In the genomic region with DNA sequence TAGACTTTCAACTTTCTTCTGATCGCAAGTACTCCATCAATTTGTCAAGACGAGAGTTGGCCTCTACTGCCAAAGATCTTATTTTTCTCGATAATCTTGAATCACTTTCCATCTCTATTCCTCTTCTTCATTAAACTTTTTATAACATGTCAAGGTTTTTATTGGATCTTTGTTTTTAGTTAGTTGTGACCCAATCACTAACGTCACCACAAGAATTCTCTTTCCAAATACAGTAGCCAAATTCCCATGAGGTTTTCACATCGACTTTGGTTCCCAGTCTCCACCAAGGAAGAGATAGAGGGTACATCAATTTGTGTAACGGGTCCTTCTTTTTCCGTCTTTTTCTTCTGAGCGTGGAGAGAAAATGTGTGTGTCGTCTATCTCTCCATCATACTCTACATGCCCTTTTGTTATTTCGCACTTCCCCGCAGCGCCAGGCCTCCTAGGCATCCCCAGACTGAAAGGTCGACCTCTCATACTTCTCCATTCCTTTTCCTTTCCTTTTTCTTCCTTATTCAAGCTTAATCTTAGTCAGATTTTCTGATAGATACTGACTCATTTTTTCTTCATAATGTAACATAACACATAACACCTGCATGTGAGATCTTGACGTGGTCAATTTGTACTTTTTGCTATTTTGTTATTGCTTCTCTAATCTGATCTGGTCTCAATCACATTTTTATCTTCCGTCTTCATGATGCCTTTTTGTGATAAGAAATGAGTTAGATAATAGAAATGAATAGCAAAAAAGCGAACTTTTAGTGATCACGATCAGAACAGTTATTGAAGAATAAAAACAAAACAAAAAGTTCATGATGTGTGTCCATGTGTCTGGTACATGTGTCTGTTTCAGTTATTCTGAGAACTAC, we compare ENCODE assay signal across 6 worm cellular contexts.
TF ChIP-seq lines count a peak whose summit lies in the region.

No protein-coding gene starts in this region.

TF ChIP-seq in whole organism, L1 larva, 84 proteins besides CTCF, POLR2A, EP300 and RAD21 (continues in another document):
- TF ChIP-seq lin-35 (GFP tag; optimal IDR thresholded peaks at IDR 0.05; lab: Kevin White, UChicago) (peak in 1 of 2 experiments; percentile 9), isw-1 (GFP tag; IDR thresholded peaks at IDR 0.05; lab: Robert Waterston, UW) (no peak), nhr-237 (tag; optimal IDR thresholded peaks at IDR 0.05; lab: Kevin White, UChicago) (no peak), nhr-11 (tag; optimal IDR thresholded peaks at IDR 0.05; lab: Kevin White, UChicago) (no peak), mab-9 (GFP tag; IDR thresholded peaks at IDR 0.05; lab: Robert Waterston, UW) (no peak), mdl-1 (tag; optimal IDR thresholded peaks at IDR 0.05; lab: Kevin White, UChicago) (no peak), egl-13 (tag; optimal IDR thresholded peaks at IDR 0.05; lab: Kevin White, UChicago) (no peak), dsc-1 (tag; optimal IDR thresholded peaks at IDR 0.05; lab: Kevin White, UChicago) (peak; percentile 9), efl-1 (optimal IDR thresholded peaks at IDR 0.05; lab: Kevin White, UChicago) (no peak), efl-1 (GFP tag; optimal IDR thresholded peaks at IDR 0.05 in 1 of 2; lab: Kevin White, UChicago) (peak in 1 of 2 experiments; percentile 6), ets-5 (GFP tag; IDR thresholded peaks at IDR 0.05; lab: Robert Waterston, UW) (no peak), unc-98 (GFP tag; IDR thresholded peaks at IDR 0.05; lab: Robert Waterston, UW) (no peak), aha-1 (tag; optimal IDR thresholded peaks at IDR 0.05; lab: Kevin White, UChicago) (no peak), mep-1 (tag; optimal IDR thresholded peaks at IDR 0.05; lab: Kevin White, UChicago) (peak; percentile 45)

TF ChIP-seq in whole organism, L2 larva, 48 proteins besides CTCF, POLR2A, EP300 and RAD21:
- TF ChIP-seq nhr-23 (tag; optimal IDR thresholded peaks at IDR 0.05; lab: Kevin White, UChicago) = no peak
- peak in 1 of 2 experiments; percentile 44 for TF ChIP-seq lsy-2 (tag; optimal IDR thresholded peaks at IDR 0.05; lab: Kevin White, UChicago)
- peak; percentile 49 for TF ChIP-seq sma-9 (GFP tag; optimal IDR thresholded peaks at IDR 0.05; lab: Kevin White, UChicago)
- TF ChIP-seq sma-9 (tag; optimal IDR thresholded peaks at IDR 0.05; lab: Kevin White, UChicago) = no peak
- TF ChIP-seq elt-1 (tag; optimal IDR thresholded peaks at IDR 0.05; lab: Kevin White, UChicago) = peak; percentile 56
- peak; percentile 20 for TF ChIP-seq Y55F3AM.14 (GFP tag; optimal IDR thresholded peaks at IDR 0.05; lab: Kevin White, UChicago)
- no peak for TF ChIP-seq nhr-21 (tag; optimal IDR thresholded peaks at IDR 0.05; lab: Kevin White, UChicago)
- TF ChIP-seq nhr-77 (tag; optimal IDR thresholded peaks at IDR 0.05; lab: Kevin White, UChicago) = no peak
- peak; percentile 23 for TF ChIP-seq fos-1 (tag; optimal IDR thresholded peaks at IDR 0.05; lab: Kevin White, UChicago)

TF ChIP-seq in whole organism, L3 larva, 47 proteins besides CTCF, POLR2A, EP300 and RAD21 (continues in another document):
- TF ChIP-seq mml-1 (tag; optimal IDR thresholded peaks at IDR 0.05; lab: Kevin White, UChicago) = no peak
- peak; percentile 27 for TF ChIP-seq nhr-25 (tag; optimal IDR thresholded peaks at IDR 0.05; lab: Kevin White, UChicago)
- no peak for TF ChIP-seq ama-1 (optimal IDR thresholded peaks at IDR 0.05; lab: Kevin White, UChicago)
- peak; percentile 95 for TF ChIP-seq elt-1 (tag; optimal IDR thresholded peaks at IDR 0.05; lab: Kevin White, UChicago)
- TF ChIP-seq hmg-11 (tag; optimal IDR thresholded peaks at IDR 0.05; lab: Kevin White, UChicago) = peak; percentile 24
- no peak for TF ChIP-seq zag-1 (tag; optimal IDR thresholded peaks at IDR 0.05; lab: Kevin White, UChicago)
- no peak for TF ChIP-seq ceh-16 (tag; optimal IDR thresholded peaks at IDR 0.05; lab: Kevin White, UChicago)
- TF ChIP-seq fos-1 (tag; optimal IDR thresholded peaks at IDR 0.05; lab: Kevin White, UChicago) = no peak
- no peak for TF ChIP-seq fkh-10 (GFP tag; optimal IDR thresholded peaks at IDR 0.05; lab: Kevin White, UChicago)
- no peak for TF ChIP-seq skn-1 (tag; optimal IDR thresholded peaks at IDR 0.05; lab: Kevin White, UChicago)
- TF ChIP-seq nhr-28 (tag; optimal IDR thresholded peaks at IDR 0.05; lab: Kevin White, UChicago) = no peak
- peak; percentile 3 for TF ChIP-seq lin-39 (tag; optimal IDR thresholded peaks at IDR 0.05; lab: Kevin White, UChicago)
- TF ChIP-seq ceh-82 (tag; optimal IDR thresholded peaks at IDR 0.05; lab: Kevin White, UChicago) = no peak
- no peak for TF ChIP-seq ztf-4 (tag; optimal IDR thresholded peaks at IDR 0.05; lab: Kevin White, UChicago)
- no peak for TF ChIP-seq unc-39 (tag; optimal IDR thresholded peaks at IDR 0.05; lab: Kevin White, UChicago)
- TF ChIP-seq nhr-76 (tag; optimal IDR thresholded peaks at IDR 0.05; lab: Kevin White, UChicago) = no peak

TF ChIP-seq in whole organism, L4 larva, 104 proteins besides CTCF, POLR2A, EP300 and RAD21 (continues in another document):
- TF ChIP-seq lsy-2 (tag; optimal IDR thresholded peaks at IDR 0.05; lab: Kevin White, UChicago) (peak; percentile 26 to 50), zfp-2 (tag; optimal IDR thresholded peaks at IDR 0.05; lab: Kevin White, UChicago) (no peak), Y75B8A.6 (GFP tag; IDR thresholded peaks at IDR 0.05; lab: Robert Waterston, UW) (no peak), dmd-6 (GFP tag; IDR thresholded peaks at IDR 0.05; lab: Robert Waterston, UW) (no peak), mes-2 (tag; optimal IDR thresholded peaks at IDR 0.05; lab: Kevin White, UChicago; ENCODE audit: poor library complexity, severe bottlenecking) (peak; percentile 8), ztf-7 (tag; optimal IDR thresholded peaks at IDR 0.05; lab: Kevin White, UChicago) (no peak), zip-11 (GFP tag; IDR thresholded peaks at IDR 0.05; lab: Robert Waterston, UW) (no peak), hmg-1.1 (GFP tag; IDR thresholded peaks at IDR 0.05; lab: Robert Waterston, UW) (peak; percentile 59; the same call in 1 of the 2 replicates), lin-38 (GFP tag; IDR thresholded peaks at IDR 0.05; lab: Robert Waterston, UW) (no peak), tag-97 (GFP tag; IDR thresholded peaks at IDR 0.05; lab: Robert Waterston, UW) (no peak), dmd-9 (GFP tag; IDR thresholded peaks at IDR 0.05; lab: Robert Waterston, UW) (no peak), spr-3 (GFP tag; optimal IDR thresholded peaks at IDR 0.05; lab: Kevin White, UChicago) (no peak), sdz-12 (GFP tag; optimal IDR thresholded peaks at IDR 0.05; lab: Kevin White, UChicago) (no peak), hif-1 (tag; optimal IDR thresholded peaks at IDR 0.05; lab: Kevin White, UChicago) (no peak), snpc-1.2 (GFP tag; IDR thresholded peaks at IDR 0.05; lab: Robert Waterston, UW) (no peak), hlh-11 (tag; optimal IDR thresholded peaks at IDR 0.05; lab: Kevin White, UChicago) (peak; percentile 1)

TF ChIP-seq in whole organism, late embryonic, 69 proteins besides CTCF, POLR2A, EP300 and RAD21:
- TF ChIP-seq ref-2 (tag; optimal IDR thresholded peaks at IDR 0.05; lab: Kevin White, UChicago) = peak; percentile 36
- no peak for TF ChIP-seq dmd-4 (tag; optimal IDR thresholded peaks at IDR 0.05; lab: Kevin White, UChicago; ENCODE audit: borderline replicate concordance)
- TF ChIP-seq ceh-19 (GFP tag; optimal IDR thresholded peaks at IDR 0.05; lab: Kevin White, UChicago) = no peak
- TF ChIP-seq hlh-15 (tag; optimal IDR thresholded peaks at IDR 0.05; lab: Kevin White, UChicago) = no peak
- TF ChIP-seq unc-86 (tag; optimal IDR thresholded peaks at IDR 0.05; lab: Kevin White, UChicago) = no peak

TF ChIP-seq in whole organism, mixed stage, embryonic, 35 proteins besides CTCF, POLR2A, EP300 and RAD21:
- TF ChIP-seq ces-1 (GFP tag; optimal IDR thresholded peaks at IDR 0.05; lab: Kevin White, UChicago) (peak; percentile 3), nhr-237 (tag; optimal IDR thresholded peaks at IDR 0.05; lab: Kevin White, UChicago) (no peak)
TF ChIP-seq in whole organism, mixed stage, embryonic: peak in this region for 1.

Comparison
In these comparisons a context has a peak if more than half of its experiments do, and no peak if none do; other contexts are left out.
1. Of the 29 proteins assayed by ChIP-seq in both whole organism, L4 larva and whole organism, L1 larva: peak only in whole organism, L4 larva: aha-1; only in whole organism, L1 larva: none; in both: mep-1; in neither: 25; mixed calls (peak in some experiments, not most) for 2.